Worm (Caenorhabditis elegans) whole organism, L4 larva: ENCODE data around the gene ZK930.4.

Experiments used
- F26F4.8 ChIP-seq: fragments of 200-800 bp; sonication (Bioruptor generic); conservative IDR thresholded peaks from 2 replicates; pipeline ENCODE4 v1.3.6; 2022; ENCODE audit warnings: missing genetic modification characterization, missing compliant biosample characterization
- F44E2.7 ChIP-seq: fragments of 200-800 bp; sonication (Bioruptor generic); IDR thresholded peaks from 2 replicates; pipeline ENCODE4 v2.1.2; 2022; ENCODE audit warnings: missing genetic modification characterization, missing compliant biosample characterization
- F49E8.2 ChIP-seq: sonication (generic microtip); optimal IDR thresholded peaks from 2 replicates; lab custom pipeline; 2016; ENCODE audit warnings: missing compliant biosample characterization, mild to moderate bottlenecking, missing genetic modification characterization, borderline replicate concordance
- T26A8.4 ChIP-seq: fragments of 200-800 bp; sonication (Bioruptor generic); IDR thresholded peaks from 2 replicates; pipeline ENCODE4 v1.3.6; 2022; ENCODE audit warnings: missing genetic modification characterization, missing compliant biosample characterization
- Y105C5A.15 ChIP-seq: fragments of 200-800 bp; sonication (Bioruptor generic); IDR thresholded peaks from 2 replicates; pipeline ENCODE4 v1.3.6; 2022; ENCODE audit warnings: missing genetic modification characterization, missing compliant biosample characterization
- Y48G9A.11 ChIP-seq: fragments of 200-800 bp; sonication (Bioruptor generic); IDR thresholded peaks from 2 replicates; pipeline ENCODE4 v1.3.6; 2022; ENCODE audit warnings: missing genetic modification reagents, missing genetic modification characterization, missing compliant biosample characterization
- Y5F2A.4 ChIP-seq: fragments of 200-800 bp; sonication (Bioruptor generic); optimal IDR thresholded peaks from 2 replicates; lab custom pipeline; 2018; ENCODE audit warnings: mild to moderate bottlenecking, missing genetic modification characterization, missing compliant biosample characterization
- aly-2 ChIP-seq: sonication (generic microtip); optimal IDR thresholded peaks from 2 replicates; lab custom pipeline; 2018; ENCODE audit warnings: missing biosample characterization, missing genetic modification characterization
- ama-1 ChIP-seq: fragments of 150-350 bp; optimal IDR thresholded peaks from 2 replicates; lab custom pipeline; 2014; ENCODE audit warnings: inconsistent platforms, mixed read lengths
- arid-1 ChIP-seq: fragments of 200-800 bp; sonication (Bioruptor generic); conservative IDR thresholded peaks from 2 replicates; pipeline ENCODE4 v1.3.6; 2022; ENCODE audit warnings: missing genetic modification reagents, missing genetic modification characterization, missing compliant biosample characterization
- cey-2 ChIP-seq: sonication (generic microtip); optimal IDR thresholded peaks from 3 replicates; lab custom pipeline; 2017; ENCODE audit warnings: missing genetic modification characterization, mild to moderate bottlenecking, missing compliant biosample characterization, antibody characterized with exemption, borderline replicate concordance; ENCODE audit not compliant: insufficient read depth
- ctbp-1 ChIP-seq: fragments of 200-800 bp; sonication (Bioruptor generic); IDR thresholded peaks from 2 replicates; pipeline ENCODE4 v1.3.6; 2022; ENCODE audit warnings: missing genetic modification reagents, missing genetic modification characterization, missing compliant biosample characterization
- daf-16 ChIP-seq, 3 experiments: sonication (generic microtip); optimal IDR thresholded peaks; 2 replicates each; lab custom pipeline; 2016 to 2017; ENCODE audit warnings: missing genetic modification characterization in 3 of 3, missing genetic modification reagents in 3 of 3, mild to moderate bottlenecking in 2 of 3, missing compliant biosample characterization in 2 of 3, missing biosample characterization in 1 of 3, moderate library complexity in 1 of 3
- daf-8 ChIP-seq: fragments of 200-800 bp; sonication (Bioruptor generic); IDR thresholded peaks from 2 replicates; pipeline ENCODE4 v1.3.6; 2022; ENCODE audit warnings: missing genetic modification characterization, missing compliant biosample characterization
- dmd-8 ChIP-seq: fragments of 200-800 bp; sonication (Bioruptor generic); IDR thresholded peaks from 2 replicates; pipeline ENCODE4 v1.3.6; 2022; ENCODE audit warnings: missing genetic modification characterization, missing compliant biosample characterization
- dve-1 ChIP-seq: sonication (generic microtip); optimal IDR thresholded peaks from 2 replicates; lab custom pipeline; 2017; ENCODE audit warnings: antibody characterized with exemption, mild to moderate bottlenecking, missing genetic modification characterization, missing compliant biosample characterization; ENCODE audit not compliant: insufficient read depth
- egl-43 ChIP-seq: fragments of 200-800 bp; sonication (Bioruptor generic); IDR thresholded peaks from 2 replicates; pipeline ENCODE4 v1.3.6; 2022; ENCODE audit warnings: missing genetic modification reagents, missing genetic modification characterization, missing compliant biosample characterization
- hmg-1.1 ChIP-seq: fragments of 200-800 bp; sonication (Bioruptor generic); IDR thresholded peaks from 2 replicates; pipeline ENCODE4 v1.3.6; 2022; ENCODE audit warnings: missing genetic modification reagents, missing genetic modification characterization, missing compliant biosample characterization
- jun-1 ChIP-seq: fragments of 150-350 bp; optimal IDR thresholded peaks from 2 replicates; lab custom pipeline; 2014; ENCODE audit warnings: missing biosample characterization, missing genetic modification reagents, missing genetic modification characterization
- lin-1 ChIP-seq: fragments of 200-800 bp; sonication (Bioruptor generic); IDR thresholded peaks from 2 replicates; pipeline ENCODE4 v1.3.6; 2022; ENCODE audit warnings: missing genetic modification reagents, missing genetic modification characterization, missing compliant biosample characterization
- lin-29 ChIP-seq: fragments of 200-800 bp; sonication (Bioruptor generic); IDR thresholded peaks from 2 replicates; pipeline ENCODE4 v1.3.6; 2022; ENCODE audit warnings: missing genetic modification reagents, missing genetic modification characterization, missing compliant biosample characterization
- lin-38 ChIP-seq: fragments of 200-800 bp; sonication (Bioruptor generic); IDR thresholded peaks from 2 replicates; pipeline ENCODE4 v1.3.6; 2022; ENCODE audit warnings: missing genetic modification reagents, missing genetic modification characterization, missing compliant biosample characterization
- lir-3 ChIP-seq: sonication (generic microtip); optimal IDR thresholded peaks from 2 replicates; lab custom pipeline; 2016; ENCODE audit warnings: mild to moderate bottlenecking, missing genetic modification characterization, missing compliant biosample characterization
- madf-5 ChIP-seq, 2 experiments: fragments of 200-800 bp; sonication (Bioruptor generic); IDR thresholded peaks; 2 replicates each; pipeline ENCODE4 v1.3.6; 2022; ENCODE audit warnings: missing compliant biosample characterization in 2 of 2, missing genetic modification characterization in 2 of 2
- madf-9 ChIP-seq: fragments of 200-800 bp; sonication (Bioruptor generic); conservative IDR thresholded peaks from 2 replicates; pipeline ENCODE4 v1.3.6; 2022; ENCODE audit warnings: missing genetic modification reagents, missing genetic modification characterization, missing compliant biosample characterization
- mdt-29 ChIP-seq: fragments of 200-800 bp; sonication (Bioruptor generic); IDR thresholded peaks from 2 replicates; pipeline ENCODE4 v1.3.6; 2022; ENCODE audit warnings: missing genetic modification reagents, missing genetic modification characterization, missing compliant biosample characterization
- mep-1 ChIP-seq: fragments of 150-350 bp; sonication (generic microtip); optimal IDR thresholded peaks from 3 replicates; lab custom pipeline; 2014; ENCODE audit warnings: missing biosample characterization, missing genetic modification characterization
- nhr-10 ChIP-seq: fragments of 150-350 bp; optimal IDR thresholded peaks from 2 replicates; lab custom pipeline; 2014; ENCODE audit warnings: missing biosample characterization, missing genetic modification characterization
- nhr-102 ChIP-seq: sonication (generic microtip); optimal IDR thresholded peaks from 2 replicates; lab custom pipeline; 2016; ENCODE audit warnings: mild to moderate bottlenecking, missing genetic modification characterization, moderate library complexity, missing compliant biosample characterization
- nhr-111 ChIP-seq: fragments of 200-800 bp; sonication (Bioruptor generic); optimal IDR thresholded peaks from 2 replicates; lab custom pipeline; 2018; ENCODE audit warnings: mild to moderate bottlenecking, missing genetic modification characterization, missing compliant biosample characterization
- nhr-48 ChIP-seq: sonication (generic microtip); optimal IDR thresholded peaks from 2 replicates; lab custom pipeline; 2016; ENCODE audit warnings: mild to moderate bottlenecking, missing genetic modification characterization, missing compliant biosample characterization
- pha-4 ChIP-seq, 2 experiments: fragments of 150-350 bp in 1 of 2; fragments of 200-800 bp in 1 of 2; sonication (Bioruptor generic) in 1 of 2; IDR thresholded peaks in 1 of 2; optimal IDR thresholded peaks in 1 of 2; 2 replicates each; pipeline versions ENCODE4 v1.3.6 to Lab custom; 2014 to 2022; ENCODE audit warnings: missing genetic modification characterization in 2 of 2, missing genetic modification reagents in 2 of 2, missing biosample characterization in 1 of 2, missing compliant biosample characterization in 1 of 2
- rbr-2 ChIP-seq: sonication (generic microtip); optimal IDR thresholded peaks from 2 replicates; lab custom pipeline; 2016; ENCODE audit warnings: missing genotype, missing genetic modification characterization, missing compliant biosample characterization
- saeg-2 ChIP-seq: fragments of 200-800 bp; sonication (Bioruptor generic); IDR thresholded peaks from 2 replicates; pipeline ENCODE4 v1.3.6; 2022; ENCODE audit warnings: missing genetic modification reagents, missing genetic modification characterization, missing compliant biosample characterization
- set-16 ChIP-seq: fragments of 200-800 bp; sonication (Bioruptor generic); IDR thresholded peaks from 2 replicates; pipeline ENCODE4 v1.3.6; 2022; ENCODE audit warnings: missing genetic modification reagents, missing genetic modification characterization, missing compliant biosample characterization
- snpc-1.2 ChIP-seq: fragments of 200-800 bp; sonication (Bioruptor generic); IDR thresholded peaks from 2 replicates; pipeline ENCODE4 v1.3.6; 2022; ENCODE audit warnings: missing genetic modification reagents, missing genetic modification characterization, missing compliant biosample characterization
- spr-1 ChIP-seq: sonication (generic microtip); optimal IDR thresholded peaks from 2 replicates; lab custom pipeline; 2016; ENCODE audit warnings: mild to moderate bottlenecking, missing genetic modification characterization, missing compliant biosample characterization
- tra-1 ChIP-seq: fragments of 200-800 bp; sonication (Bioruptor generic); IDR thresholded peaks from 2 replicates; pipeline ENCODE4 v1.3.6; 2022; ENCODE audit warnings: missing genetic modification reagents, missing genetic modification characterization, missing compliant biosample characterization
- unc-130 ChIP-seq: sonication (generic microtip); optimal IDR thresholded peaks from 2 replicates; lab custom pipeline; 2016; ENCODE audit warnings: missing genetic modification reagents, missing genetic modification characterization, missing compliant biosample characterization
- unc-62 ChIP-seq, 3 experiments: fragments of 150-350 bp in 1 of 3; sonication (generic microtip); optimal IDR thresholded peaks in 2 of 3; peaks in 1 of 3; 1 replicate in 1 of 3; 2 replicates in 2 of 3; lab custom pipeline; 2014 to 2017; ENCODE audit warnings: missing biosample characterization in 3 of 3, missing genetic modification characterization in 3 of 3, missing genetic modification reagents in 3 of 3, missing genotype in 1 of 3
- zag-1 ChIP-seq: fragments of 150-350 bp; optimal IDR thresholded peaks from 2 replicates; lab custom pipeline; 2014; ENCODE audit warnings: missing biosample characterization, missing genetic modification characterization
- zfp-2 ChIP-seq: sonication (generic microtip); optimal IDR thresholded peaks from 2 replicates; lab custom pipeline; 2016; ENCODE audit warnings: mild to moderate bottlenecking, missing genetic modification characterization, missing compliant biosample characterization
- zfp-3 ChIP-seq: fragments of 200-800 bp; sonication (Bioruptor generic); conservative IDR thresholded peaks from 2 replicates; pipeline ENCODE4 v1.3.6; 2022; ENCODE audit warnings: missing genetic modification reagents, missing genetic modification characterization, missing compliant biosample characterization
- zip-2 ChIP-seq: fragments of 150-350 bp; optimal IDR thresholded peaks from 2 replicates; lab custom pipeline; 2014; ENCODE audit warnings: missing biosample characterization, missing genetic modification characterization
- ztf-11 ChIP-seq: fragments of 150-350 bp; optimal IDR thresholded peaks from 2 replicates; lab custom pipeline; 2014; ENCODE audit warnings: missing biosample characterization, missing genetic modification characterization

ZK930.4 gene

ce11 chrII:11916945-11917344 lies 10.6 kb downstream of the ZK930.4 start:
- no peak for TF ChIP-seq snpc-1.2 (GFP tag; lab: Robert Waterston, UW)
- no peak for TF ChIP-seq jun-1 (tag; lab: Kevin White, UChicago)
- TF ChIP-seq saeg-2 (GFP tag; lab: Robert Waterston, UW), result no peak
- peak; percentile 52 for TF ChIP-seq Y5F2A.4
- 0 out of 2 replicates have a peak, but pooled peaks have one; percentile 5 for TF ChIP-seq madf-9
- no peak for TF ChIP-seq T26A8.4 (GFP tag; lab: Robert Waterston, UW)
- TF ChIP-seq set-16 (GFP tag; lab: Robert Waterston, UW), result peak; percentile 83
- TF ChIP-seq lin-38 (GFP tag; lab: Robert Waterston, UW), result 0 out of 2 replicates have a peak, but pooled peaks have one; percentile 2
- no peak for TF ChIP-seq ztf-11 (tag; lab: Kevin White, UChicago)

- TF ChIP-seq T26A8.4 (GFP tag; lab: Robert Waterston, UW) (0 out of 2 replicates have a peak, but pooled peaks have one; percentile 33), mep-1 (tag; lab: Kevin White, UChicago) (no peak), nhr-102 (tag; lab: Kevin White, UChicago) (no peak), arid-1 (GFP tag; lab: Robert Waterston, UW) (peak; percentile 73), dve-1 (tag; lab: Kevin White, UChicago) (no peak), Y105C5A.15 (peak; percentile 89; the same call in 1 of the 2 replicates), nhr-48 (tag; lab: Kevin White, UChicago) (no peak), snpc-1.2 (GFP tag; lab: Robert Waterston, UW) (peak; percentile 68; the same call in 1 of the 2 replicates), pha-4 (GFP tag; IDR thresholded peaks at IDR 0.05; lab: Robert Waterston, UW) (peak; percentile 69; the same call in 1 of the 2 replicates), pha-4 (tag; optimal IDR thresholded peaks at IDR 0.05; lab: Kevin White, UChicago) (no peak), F26F4.8 (peak; percentile 72; the same call in 1 of the 2 replicates), F44E2.7 (no peak), zfp-2 (tag; lab: Kevin White, UChicago) (no peak), lin-38 (GFP tag; lab: Robert Waterston, UW) (peak; percentile 75), cey-2 (tag; lab: Kevin White, UChicago) (no peak), hmg-1.1 (GFP tag; lab: Robert Waterston, UW) (no peak), egl-43 (0 out of 2 replicates have a peak, but pooled peaks have one; percentile 15), F49E8.2 (tag; lab: Kevin White, UChicago) (peak; percentile 87), aly-2 (tag; lab: Kevin White, UChicago) (peak; percentile 51), unc-62 (GFP tag; optimal IDR thresholded peaks at IDR 0.05 in 1 of 2; lab: Kevin White, UChicago) (peak in 1 of 2 experiments; percentile 71), unc-62 (tag; optimal IDR thresholded peaks at IDR 0.05; lab: Kevin White, UChicago) (no peak), lin-1 (peak; percentile 80), spr-1 (tag; lab: Kevin White, UChicago) (peak; percentile 36), tra-1 (GFP tag; lab: Robert Waterston, UW) (0 out of 2 replicates have a peak, but pooled peaks have one; percentile 23), zip-2 (tag; lab: Kevin White, UChicago) (no peak), zag-1 (tag; lab: Kevin White, UChicago) (no peak), nhr-10 (tag; lab: Kevin White, UChicago) (no peak), jun-1 (tag; lab: Kevin White, UChicago) (no peak), Y48G9A.11 (GFP tag; lab: Robert Waterston, UW) (peak; percentile 66), ctbp-1 (GFP tag; lab: Robert Waterston, UW) (0 out of 2 replicates have a peak, but pooled peaks have one; percentile 27), dmd-8 (GFP tag; lab: Robert Waterston, UW) (0 out of 2 replicates have a peak, but pooled peaks have one; percentile 56), lin-29 (GFP tag; lab: Robert Waterston, UW) (0 out of 2 replicates have a peak, but pooled peaks have one; percentile 30), madf-5 (GFP tag; IDR thresholded peaks at IDR 0.05; lab: Robert Waterston, UW) (peak in 1 of 2 experiments; percentile 22; a peak in 1 of 4 replicates), daf-16 (GFP tag; optimal IDR thresholded peaks at IDR 0.05; lab: Kevin White, UChicago) (peak in 1 of 2 experiments; percentile 14), daf-16 (tag; optimal IDR thresholded peaks at IDR 0.05; lab: Kevin White, UChicago) (no peak), ama-1 (peak; percentile 48), Y5F2A.4 (peak; percentile 53), lir-3 (tag; lab: Kevin White, UChicago) (no peak), mdt-29 (GFP tag; lab: Robert Waterston, UW) (0 out of 2 replicates have a peak, but pooled peaks have one; percentile 11), unc-130 (GFP tag; lab: Kevin White, UChicago) (peak; percentile 38), zfp-3 (GFP tag; lab: Robert Waterston, UW) (0 out of 2 replicates have a peak, but pooled peaks have one; percentile 19), daf-8 (0 out of 2 replicates have a peak, but pooled peaks have one; percentile 65), rbr-2 (no peak), nhr-111 (peak; percentile 8)
Observed at ce11 chrII:11917530-11917952, 11.2 kb downstream of the ZK930.4 start.
